Worm (Caenorhabditis elegans) whole organism, mixed stage, embryonic: ENCODE data around the gene trpp-11.

Source experiments
- M03D4.4 ChIP-seq: sonication (generic microtip); optimal IDR thresholded peaks from 2 replicates; lab custom pipeline; 2017; ENCODE audit warnings: mild to moderate bottlenecking, missing genetic modification characterization, missing compliant biosample characterization
- blmp-1 ChIP-seq: fragments of 150-350 bp; optimal IDR thresholded peaks from 2 replicates; lab custom pipeline; 2014; ENCODE audit warnings: missing biosample characterization, missing genetic modification characterization
- ceh-39 ChIP-seq: fragments of 150-350 bp; optimal IDR thresholded peaks from 2 replicates; lab custom pipeline; 2014; ENCODE audit warnings: missing biosample characterization, missing genetic modification characterization
- ceh-43 ChIP-seq: fragments of 200-800 bp; sonication (Bioruptor generic); optimal IDR thresholded peaks from 2 replicates; lab custom pipeline; 2018; ENCODE audit warnings: mild to moderate bottlenecking, missing genetic modification characterization, moderate library complexity, missing compliant biosample characterization
- ceh-83 ChIP-seq: fragments of 200-800 bp; sonication (Bioruptor generic); optimal IDR thresholded peaks from 2 replicates; lab custom pipeline; 2018; ENCODE audit warnings: mild to moderate bottlenecking, missing genetic modification characterization, missing compliant biosample characterization
- ces-1 ChIP-seq: fragments of 150-350 bp; optimal IDR thresholded peaks from 2 replicates; lab custom pipeline; 2014; ENCODE audit warnings: missing biosample characterization, missing genetic modification reagents, missing genetic modification characterization
- elt-1 ChIP-seq: sonication (generic microtip); optimal IDR thresholded peaks from 2 replicates; lab custom pipeline; 2017; ENCODE audit warnings: missing genetic modification characterization, mild to moderate bottlenecking, missing compliant biosample characterization, antibody characterized with exemption, moderate library complexity, borderline replicate concordance; ENCODE audit not compliant: insufficient read depth
- elt-3 ChIP-seq: fragments of 150-350 bp; optimal IDR thresholded peaks from 2 replicates; lab custom pipeline; 2014; ENCODE audit warnings: missing biosample characterization, missing genetic modification characterization
- flh-1 ChIP-seq: fragments of 200-800 bp; sonication (Bioruptor generic); optimal IDR thresholded peaks from 2 replicates; lab custom pipeline; 2018; ENCODE audit warnings: mild to moderate bottlenecking, missing genetic modification characterization, moderate library complexity, missing compliant biosample characterization
- ham-2 ChIP-seq: fragments of 200-800 bp; sonication (Bioruptor generic); optimal IDR thresholded peaks from 2 replicates; lab custom pipeline; 2018; ENCODE audit warnings: mild to moderate bottlenecking, missing genetic modification characterization, missing compliant biosample characterization
- hlh-1 ChIP-seq: fragments of 150-350 bp; optimal IDR thresholded peaks from 2 replicates; lab custom pipeline; 2014; ENCODE audit warnings: missing biosample characterization, missing genetic modification reagents, missing genetic modification characterization
- lin-13 ChIP-seq: fragments of 150-350 bp; optimal IDR thresholded peaks from 2 replicates; lab custom pipeline; 2014; ENCODE audit warnings: missing biosample characterization, missing genetic modification characterization
- lin-32 ChIP-seq: fragments of 200-800 bp; sonication (Bioruptor generic); optimal IDR thresholded peaks from 2 replicates; lab custom pipeline; 2018; ENCODE audit warnings: mild to moderate bottlenecking, missing genetic modification characterization, missing compliant biosample characterization
- lsy-2 ChIP-seq: fragments of 150-350 bp; optimal IDR thresholded peaks from 2 replicates; lab custom pipeline; 2014; ENCODE audit warnings: missing biosample characterization, missing genetic modification characterization
- mab-5 ChIP-seq: fragments of 150-350 bp; optimal IDR thresholded peaks from 2 replicates; lab custom pipeline; 2014; ENCODE audit warnings: missing biosample characterization, missing genetic modification characterization
- mep-1 ChIP-seq: fragments of 150-350 bp; optimal IDR thresholded peaks from 2 replicates; lab custom pipeline; 2017; ENCODE audit warnings: missing biosample characterization, missing genetic modification reagents, missing genetic modification characterization, inconsistent platforms
- mls-2 ChIP-seq: sonication (generic microtip); optimal IDR thresholded peaks from 2 replicates; lab custom pipeline; 2016; ENCODE audit warnings: mild to moderate bottlenecking, missing genetic modification characterization, moderate library complexity, missing compliant biosample characterization
- nhr-2 ChIP-seq: fragments of 150-350 bp; optimal IDR thresholded peaks from 2 replicates; lab custom pipeline; 2014; ENCODE audit warnings: missing biosample characterization, missing genetic modification characterization
- nhr-237 ChIP-seq: fragments of 150-350 bp; optimal IDR thresholded peaks from 2 replicates; lab custom pipeline; 2014; ENCODE audit warnings: missing biosample characterization, missing genetic modification characterization
- nhr-76 ChIP-seq: sonication (generic microtip); optimal IDR thresholded peaks from 2 replicates; lab custom pipeline; 2017; ENCODE audit warnings: missing biosample characterization, missing genetic modification characterization
- pha-4 ChIP-seq: fragments of 150-350 bp; optimal IDR thresholded peaks from 2 replicates; lab custom pipeline; 2018; ENCODE audit warnings: missing biosample characterization, missing genetic modification reagents, missing genetic modification characterization
- snpc-4 ChIP-seq: fragments of 150-350 bp; optimal IDR thresholded peaks from 2 replicates; lab custom pipeline; 2014; ENCODE audit warnings: missing biosample characterization, missing genetic modification characterization
- sptf-1 ChIP-seq: sonication (generic microtip); optimal IDR thresholded peaks from 2 replicates; lab custom pipeline; 2017; ENCODE audit warnings: mild to moderate bottlenecking, missing genetic modification characterization, moderate library complexity, missing compliant biosample characterization
- tbx-8 ChIP-seq: fragments of 200-800 bp; sonication (Bioruptor generic); optimal IDR thresholded peaks from 2 replicates; lab custom pipeline; 2018; ENCODE audit warnings: mild to moderate bottlenecking, missing genetic modification characterization, moderate library complexity, missing compliant biosample characterization
- unc-120 ChIP-seq: sonication (generic microtip); optimal IDR thresholded peaks from 2 replicates; lab custom pipeline; 2017; ENCODE audit warnings: missing genetic modification characterization, missing compliant biosample characterization; ENCODE audit not compliant: poor library complexity, severe bottlenecking
- unc-39 ChIP-seq: fragments of 150-350 bp; optimal IDR thresholded peaks from 2 replicates; lab custom pipeline; 2014; ENCODE audit warnings: missing biosample characterization, missing genetic modification characterization
- zip-8 ChIP-seq: fragments of 150-350 bp; optimal IDR thresholded peaks from 2 replicates; lab custom pipeline; 2014; ENCODE audit warnings: missing biosample characterization, missing genetic modification characterization
- ztf-11 ChIP-seq: fragments of 150-350 bp; optimal IDR thresholded peaks from 2 replicates; lab custom pipeline; 2014; ENCODE audit warnings: missing biosample characterization, missing genetic modification characterization

Gene trpp-11

ce11 chrIII:842630-843029 is 47.7 kb downstream of the trpp-11 start, which contains the start of gene far-8:
Gene far-8 (plus strand): TSS chrIII:842930.
- no peak for TF ChIP-seq pha-4 (tag; lab: Kevin White, UChicago)
- TF ChIP-seq ceh-83 (GFP tag; lab: Kevin White, UChicago) = no peak
- TF ChIP-seq lsy-2 (tag; lab: Kevin White, UChicago) = no peak
- no peak for TF ChIP-seq nhr-76 (tag; lab: Kevin White, UChicago)
- TF ChIP-seq elt-3 (tag; lab: Kevin White, UChicago) = no peak
- no peak for TF ChIP-seq blmp-1 (tag; lab: Kevin White, UChicago)
- no peak for TF ChIP-seq lin-32 (GFP tag; lab: Kevin White, UChicago)
- no peak for TF ChIP-seq elt-1 (tag; lab: Kevin White, UChicago)
- no peak for TF ChIP-seq M03D4.4 (tag; lab: Kevin White, UChicago)

- TF ChIP-seq unc-120 (no peak), ztf-11 (peak; percentile 14), mls-2 (peak; percentile 17), ham-2 (no peak)
- TF ChIP-seq, all 35 proteins: peak for 2
Observed at ce11 chrIII:843999-844398, 49.1 kb downstream of the trpp-11 start.

- TF ChIP-seq unc-39 (tag; lab: Kevin White, UChicago) (no peak), zip-8 (tag; lab: Kevin White, UChicago) (no peak), ceh-83 (GFP tag; lab: Kevin White, UChicago) (no peak), flh-1 (no peak)
- TF ChIP-seq, all 35 proteins: peak for 0
Observed at ce11 chrIII:844577-844976, 49.6 kb downstream of the trpp-11 start.

- TF ChIP-seq pha-4 (tag; lab: Kevin White, UChicago) (no peak), elt-1 (tag; lab: Kevin White, UChicago) (peak; percentile 17), sptf-1 (tag; lab: Kevin White, UChicago) (no peak), nhr-76 (tag; lab: Kevin White, UChicago) (no peak), blmp-1 (tag; lab: Kevin White, UChicago) (no peak), mab-5 (tag; lab: Kevin White, UChicago) (no peak), ces-1 (peak; percentile 58)
- TF ChIP-seq, all 35 proteins: peak for 2
Observed at ce11 chrIII:845485-845884, 50.5 kb downstream of the trpp-11 start, which contains the start of gene K02F3.2. Gene K02F3.2 (plus strand): TSS chrIII:845841.

ce11 chrIII:852296-852695 is 57.4 kb downstream of the trpp-11 start, which contains the start of gene moma-1:
Gene moma-1 (minus strand): TSS chrIII:852396.
- no peak for TF ChIP-seq ham-2

- no peak for TF ChIP-seq ztf-11
- TF ChIP-seq tbx-8 = no peak
- TF ChIP-seq nhr-2 = no peak
- no peak for TF ChIP-seq M03D4.4 (tag; lab: Kevin White, UChicago)
- TF ChIP-seq ceh-43 (GFP tag; lab: Kevin White, UChicago) = no peak
- TF ChIP-seq snpc-4 (tag; lab: Kevin White, UChicago) = no peak
- TF ChIP-seq elt-3 (tag; lab: Kevin White, UChicago) = no peak
- TF ChIP-seq pha-4 (tag; lab: Kevin White, UChicago) = no peak
- no peak for TF ChIP-seq sptf-1 (tag; lab: Kevin White, UChicago)
- no peak for TF ChIP-seq lin-32 (GFP tag; lab: Kevin White, UChicago)
- no peak for TF ChIP-seq nhr-76 (tag; lab: Kevin White, UChicago)
- no peak for TF ChIP-seq nhr-237
- no peak for TF ChIP-seq mep-1 (tag; lab: Kevin White, UChicago)
- no peak for TF ChIP-seq blmp-1 (tag; lab: Kevin White, UChicago)
- TF ChIP-seq ham-2 = no peak
- no peak for TF ChIP-seq lin-13 (tag; lab: Kevin White, UChicago)
Observed at ce11 chrIII:853414-853813, 58.5 kb downstream of the trpp-11 start.

- TF ChIP-seq ceh-39 (tag; lab: Kevin White, UChicago) (peak; percentile 10), hlh-1 (tag; lab: Kevin White, UChicago) (no peak)
- TF ChIP-seq, all 35 proteins: peak for 1
Observed at ce11 chrIII:853859-854359, 59.0 kb downstream of the trpp-11 start, which contains the start of the genes rnp-5 and tag-51. Gene rnp-5 (minus strand): TSS chrIII:853909. Gene tag-51 (plus strand): TSS chrIII:854221.
